Fruit fly (Drosophila melanogaster) whole organism, adult: ENCODE measurements around the gene CG12998.

Experiments used
- CG11617 ChIP-seq: fragments of 200-800 bp; sonication (Bioruptor generic); optimal IDR thresholded peaks from 2 replicates; lab custom pipeline; 2017; ENCODE audit warnings: mild to moderate bottlenecking, missing biosample characterization, missing genetic modification reagents, missing genetic modification characterization
- CG12768 ChIP-seq: fragments of 200-800 bp; sonication (Bioruptor generic); optimal IDR thresholded peaks from 2 replicates; lab custom pipeline; 2017; ENCODE audit warnings: missing biosample characterization, missing genetic modification characterization, mild to moderate bottlenecking, moderate library complexity, missing genetic modification reagents
- CG14711 ChIP-seq: fragments of 200-800 bp; sonication (Bioruptor generic); optimal IDR thresholded peaks from 2 replicates; lab custom pipeline; 2018; ENCODE audit warnings: missing biosample characterization, mild to moderate bottlenecking, missing genetic modification characterization, moderate library complexity
- CG1620 ChIP-seq: fragments of 200-800 bp; sonication (Bioruptor generic); optimal IDR thresholded peaks from 2 replicates; lab custom pipeline; 2016; ENCODE audit warnings: missing biosample characterization, missing genetic modification characterization
- CG33017 ChIP-seq: fragments of 200-800 bp; sonication (Bioruptor generic); optimal IDR thresholded peaks from 2 replicates; lab custom pipeline; 2018; ENCODE audit warnings: missing biosample characterization, mild to moderate bottlenecking, missing genetic modification characterization, moderate library complexity
- CG5204 ChIP-seq: fragments of 200-800 bp; sonication (Bioruptor generic); optimal IDR thresholded peaks from 2 replicates; lab custom pipeline; 2016; ENCODE audit warnings: missing biosample characterization, missing genetic modification characterization
- CG7045 ChIP-seq: fragments of 200-800 bp; sonication (Bioruptor generic); optimal IDR thresholded peaks from 2 replicates; lab custom pipeline; 2017; ENCODE audit warnings: missing biosample characterization, mild to moderate bottlenecking, missing genetic modification characterization
- CG7101 ChIP-seq: fragments of 200-800 bp; sonication (Bioruptor generic); optimal IDR thresholded peaks from 2 replicates; lab custom pipeline; 2018; ENCODE audit warnings: missing biosample characterization, mild to moderate bottlenecking, missing genetic modification characterization, moderate library complexity
- Clk ChIP-seq: fragments of 200-800 bp; sonication (Bioruptor generic); optimal IDR thresholded peaks from 2 replicates; lab custom pipeline; 2017; ENCODE audit warnings: missing biosample characterization, missing genetic modification characterization
- Crg-1 ChIP-seq: fragments of 200-800 bp; sonication (Bioruptor generic); optimal IDR thresholded peaks from 2 replicates; lab custom pipeline; 2016; ENCODE audit warnings: missing biosample characterization, missing genetic modification characterization
- Hr96 ChIP-seq: fragments of 200-800 bp; sonication (Bioruptor generic); optimal IDR thresholded peaks from 2 replicates; lab custom pipeline; 2016; ENCODE audit warnings: missing biosample characterization, missing genetic modification characterization
- Mnt ChIP-seq: fragments of 200-800 bp; sonication (Bioruptor generic); optimal IDR thresholded peaks from 2 replicates; lab custom pipeline; 2016; ENCODE audit warnings: missing biosample characterization, mild to moderate bottlenecking, missing genetic modification characterization
- bab1 ChIP-seq: fragments of 200-800 bp; sonication (Bioruptor generic); optimal IDR thresholded peaks from 3 replicates; lab custom pipeline; 2019; ENCODE audit warnings: missing biosample characterization, mild to moderate bottlenecking, missing genetic modification characterization, moderate library complexity
- cic ChIP-seq: fragments of 200-800 bp; sonication (Bioruptor generic); optimal IDR thresholded peaks from 2 replicates; lab custom pipeline; 2017; ENCODE audit warnings: missing biosample characterization, mild to moderate bottlenecking, missing genetic modification characterization, moderate library complexity
- cnc ChIP-seq, 2 experiments: fragments of >200 bp; optimal IDR thresholded peaks; 2 replicates each; lab custom pipeline; 2017
- kay ChIP-seq: fragments of 200-800 bp; sonication (Bioruptor generic); peaks from one replicate; lab custom pipeline; 2016; ENCODE audit warnings: missing biosample characterization, missing genetic modification characterization, borderline replicate concordance
- ovo ChIP-seq: fragments of 200-800 bp; sonication (Bioruptor generic); optimal IDR thresholded peaks from 2 replicates; lab custom pipeline; 2016; ENCODE audit warnings: missing biosample characterization, missing genetic modification characterization
- pad ChIP-seq: fragments of 200-800 bp; sonication (Bioruptor generic); optimal IDR thresholded peaks from 3 replicates; lab custom pipeline; 2017; ENCODE audit warnings: missing biosample characterization, missing genetic modification characterization, mild to moderate bottlenecking, moderate library complexity, missing genetic modification reagents
- tj ChIP-seq: fragments of 200-800 bp; sonication (Bioruptor generic); optimal IDR thresholded peaks from 3 replicates; lab custom pipeline; 2017; ENCODE audit warnings: missing biosample characterization, mild to moderate bottlenecking, missing genetic modification characterization, moderate library complexity
- toe ChIP-seq: fragments of 200-800 bp; sonication (Bioruptor generic); optimal IDR thresholded peaks from 2 replicates; lab custom pipeline; 2016; ENCODE audit warnings: missing biosample characterization, missing genetic modification characterization

Gene CG12998

DNA sequence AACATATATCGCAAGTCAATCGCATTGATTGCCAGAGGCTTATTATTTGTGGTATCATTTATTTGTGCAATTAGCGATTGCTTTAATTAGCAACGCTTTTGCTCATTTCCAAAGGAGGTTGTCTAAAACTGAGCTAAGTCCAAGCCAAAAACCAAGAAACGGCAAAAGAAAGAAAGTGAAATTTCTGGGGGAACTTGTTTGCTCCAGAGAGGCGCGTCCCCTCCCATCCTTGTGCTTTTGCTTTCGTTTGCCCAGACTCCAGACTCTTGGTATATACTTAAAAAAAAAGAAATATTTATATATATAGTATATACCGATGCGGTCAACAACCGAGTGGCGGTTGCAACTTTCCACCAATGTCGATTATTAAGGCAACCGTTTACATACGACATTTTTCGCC, 35.6 kb downstream of the CG12998 start:
- TF ChIP-seq kay (GFP tag; lab: Kevin White, UChicago) (no peak), CG14711 (tag; lab: Kevin White, UChicago) (no peak), CG11617 (GFP tag; lab: Kevin White, UChicago) (no peak), CG5204 (GFP tag; lab: Kevin White, UChicago) (no peak), cnc (optimal IDR thresholded peaks at IDR 0.05; lab: Kevin White, UChicago) (no peak), CG1620 (GFP tag; lab: Kevin White, UChicago) (no peak), CG7101 (tag; lab: Kevin White, UChicago) (no peak), Hr96 (no peak), CG12768 (GFP tag; lab: Kevin White, UChicago) (no peak), Crg-1 (GFP tag; lab: Kevin White, UChicago) (no peak), Mnt (GFP tag; lab: Kevin White, UChicago) (no peak), pad (GFP tag; lab: Kevin White, UChicago) (no peak), CG33017 (no peak), CG7045 (GFP tag; lab: Kevin White, UChicago) (no peak), ovo (no peak), tj (no peak)

DNA sequence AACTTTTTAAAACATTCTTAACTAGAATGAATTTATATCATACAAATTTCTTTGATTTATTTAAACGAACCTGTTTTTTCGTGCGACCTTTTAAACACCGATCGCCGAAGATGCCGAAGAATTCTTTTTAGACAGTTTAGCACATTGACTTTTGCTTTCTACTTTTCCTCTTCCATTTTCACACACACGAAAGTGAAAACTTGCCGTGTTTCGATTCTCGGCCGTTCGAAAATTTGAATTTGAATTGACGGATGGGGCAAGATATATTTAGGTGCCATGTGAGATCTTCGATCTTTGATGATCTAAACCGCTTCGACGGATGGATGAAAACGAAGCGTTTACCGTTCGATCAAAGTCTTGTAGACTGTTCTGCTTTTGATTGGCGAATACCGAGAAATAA, 37.2 kb downstream of the CG12998 start:
- no peak for TF ChIP-seq Mnt (GFP tag; lab: Kevin White, UChicago)
- no peak for TF ChIP-seq toe (GFP tag; lab: Kevin White, UChicago)
- no peak for TF ChIP-seq Crg-1 (GFP tag; lab: Kevin White, UChicago)
- no peak for TF ChIP-seq bab1
- TF ChIP-seq CG1620 (GFP tag; lab: Kevin White, UChicago): no peak
- no peak for TF ChIP-seq cic
- TF ChIP-seq CG14711 (tag; lab: Kevin White, UChicago): no peak
- no peak for TF ChIP-seq CG7045 (GFP tag; lab: Kevin White, UChicago)
- TF ChIP-seq ovo: no peak
- no peak for TF ChIP-seq tj
- no peak for TF ChIP-seq cnc (optimal IDR thresholded peaks at IDR 0.05; lab: Kevin White, UChicago)
- TF ChIP-seq pad (GFP tag; lab: Kevin White, UChicago): no peak

DNA sequence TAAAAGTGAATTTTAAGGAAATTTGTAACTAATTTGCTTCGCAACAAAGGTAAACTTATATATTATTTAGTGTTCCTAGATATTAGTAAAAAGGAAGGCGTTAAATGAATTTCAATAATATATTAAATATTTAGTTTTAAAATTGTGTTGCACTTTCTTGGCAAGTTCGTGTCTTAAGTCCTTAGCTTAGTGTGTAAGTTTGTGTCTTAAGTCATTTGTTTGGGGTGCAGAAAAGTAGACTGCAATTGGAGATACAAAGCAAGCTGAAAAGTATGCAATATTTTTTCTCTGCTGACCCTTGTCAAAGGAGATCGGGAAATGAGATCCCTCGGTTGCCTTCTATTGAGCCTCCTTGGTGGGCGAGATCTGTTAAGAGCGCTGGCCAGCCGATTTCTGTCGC, 43.6 kb downstream of the CG12998 start:
- TF ChIP-seq Clk (GFP tag; lab: Kevin White, UChicago) (no peak), kay (GFP tag; lab: Kevin White, UChicago) (no peak), Crg-1 (GFP tag; lab: Kevin White, UChicago) (no peak), CG1620 (GFP tag; lab: Kevin White, UChicago) (no peak), ovo (no peak), pad (GFP tag; lab: Kevin White, UChicago) (no peak), CG14711 (tag; lab: Kevin White, UChicago) (no peak), cnc (optimal IDR thresholded peaks at IDR 0.05; lab: Kevin White, UChicago) (no peak)

DNA sequence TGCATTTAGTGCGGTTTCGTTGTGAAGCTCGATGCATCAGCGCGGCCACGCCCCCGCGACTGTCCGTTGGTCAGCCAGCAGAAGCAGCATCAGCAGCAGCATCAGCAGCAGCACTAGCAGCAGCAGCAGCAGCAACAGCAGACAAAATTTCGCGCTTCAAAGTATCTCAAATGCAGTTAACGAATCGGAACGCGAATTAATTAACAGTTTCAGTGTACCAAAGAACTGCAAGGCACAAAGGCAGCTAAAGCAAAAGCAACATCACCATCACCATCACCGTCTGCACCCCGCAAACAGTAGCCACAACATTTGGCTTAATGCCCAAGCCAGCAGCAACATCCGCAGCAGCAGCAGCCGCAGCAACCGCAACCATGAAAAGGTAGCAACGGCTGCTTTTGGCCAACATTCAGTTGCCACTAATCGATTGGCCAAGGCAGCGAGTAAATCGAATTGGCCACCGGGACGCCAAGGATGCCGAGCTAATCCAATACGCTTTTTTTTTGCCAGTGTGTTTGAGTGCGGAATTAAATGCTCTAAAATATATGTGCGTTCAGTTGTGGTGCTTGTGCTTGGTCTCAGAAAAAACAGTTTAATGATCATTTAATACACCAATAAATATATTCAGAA, 47.0 kb downstream of the CG12998 start:
- TF ChIP-seq bab1: no peak
- no peak for TF ChIP-seq CG5204 (GFP tag; lab: Kevin White, UChicago)
- TF ChIP-seq ovo: no peak
- no peak for TF ChIP-seq cnc (optimal IDR thresholded peaks at IDR 0.05; lab: Kevin White, UChicago)
- TF ChIP-seq CG1620 (GFP tag; lab: Kevin White, UChicago): no peak
- no peak for TF ChIP-seq kay (GFP tag; lab: Kevin White, UChicago)
- no peak for TF ChIP-seq Clk (GFP tag; lab: Kevin White, UChicago)
- no peak for TF ChIP-seq pad (GFP tag; lab: Kevin White, UChicago)
- no peak for TF ChIP-seq CG7045 (GFP tag; lab: Kevin White, UChicago)
- no peak for TF ChIP-seq Mnt (GFP tag; lab: Kevin White, UChicago)
- no peak for TF ChIP-seq Hr96
- TF ChIP-seq tj: no peak
- TF ChIP-seq CG7101 (tag; lab: Kevin White, UChicago): no peak
- TF ChIP-seq toe (GFP tag; lab: Kevin White, UChicago): no peak
- no peak for TF ChIP-seq CG33017
- TF ChIP-seq CG14711 (tag; lab: Kevin White, UChicago): no peak
- no peak for TF ChIP-seq CG11617 (GFP tag; lab: Kevin White, UChicago)
- TF ChIP-seq cic: no peak
- no peak for TF ChIP-seq CG12768 (GFP tag; lab: Kevin White, UChicago)
